Worm (Caenorhabditis elegans): ENCODE results near the gene T20D4.7.

The T20D4.7 gene

DNA sequence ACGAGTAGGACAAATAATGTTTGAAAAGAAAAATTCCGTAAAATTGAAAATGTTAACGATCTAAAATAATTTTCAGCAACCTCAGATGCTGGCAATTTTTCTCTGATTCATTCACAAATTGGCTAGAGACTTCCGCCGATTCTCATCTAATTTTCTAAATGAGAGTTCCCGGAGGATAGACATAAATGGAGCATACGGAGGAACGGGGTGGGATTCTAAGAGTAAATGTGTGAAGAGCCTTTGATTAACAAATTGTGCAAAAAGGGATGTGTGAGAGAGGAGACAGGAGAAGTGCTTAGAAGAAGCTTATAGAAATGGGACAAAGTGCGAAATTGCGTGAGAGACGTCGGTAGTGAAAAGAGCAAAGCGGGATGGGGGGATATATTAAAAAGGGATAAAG lies 42.9 kb downstream of the T20D4.7 start:
- TF ChIP-seq tbx-37 (GFP tag; conservative IDR thresholded peaks at IDR 0.05) (no peak), scrt-1 (GFP tag; IDR thresholded peaks at IDR 0.05) (no peak), ets-7 (tag; optimal IDR thresholded peaks at IDR 0.05) (no peak), tbx-11 (GFP tag; IDR thresholded peaks at IDR 0.05) (no peak)

DNA sequence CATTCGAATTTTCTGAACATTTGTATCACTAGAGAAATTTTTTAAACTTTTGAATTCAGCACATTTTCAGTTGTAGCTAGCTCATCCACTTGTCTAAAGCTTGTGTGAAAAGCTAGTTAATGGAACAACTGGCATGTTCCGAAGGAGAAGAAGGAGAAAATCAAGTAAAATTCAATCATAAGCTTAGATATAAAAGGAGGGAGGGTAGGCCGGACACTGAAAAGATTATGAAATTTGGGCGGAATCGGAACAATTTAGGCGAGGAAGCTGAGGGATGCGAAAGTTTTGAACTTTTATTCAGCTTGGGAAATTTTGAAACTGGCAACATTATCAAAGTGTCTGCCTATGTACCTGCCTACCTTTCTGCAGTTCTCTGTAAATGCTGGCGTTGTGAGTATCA lies 43.8 kb downstream of the T20D4.7 start:
- no peak for TF ChIP-seq sea-1 (GFP tag; conservative IDR thresholded peaks at IDR 0.05)

DNA sequence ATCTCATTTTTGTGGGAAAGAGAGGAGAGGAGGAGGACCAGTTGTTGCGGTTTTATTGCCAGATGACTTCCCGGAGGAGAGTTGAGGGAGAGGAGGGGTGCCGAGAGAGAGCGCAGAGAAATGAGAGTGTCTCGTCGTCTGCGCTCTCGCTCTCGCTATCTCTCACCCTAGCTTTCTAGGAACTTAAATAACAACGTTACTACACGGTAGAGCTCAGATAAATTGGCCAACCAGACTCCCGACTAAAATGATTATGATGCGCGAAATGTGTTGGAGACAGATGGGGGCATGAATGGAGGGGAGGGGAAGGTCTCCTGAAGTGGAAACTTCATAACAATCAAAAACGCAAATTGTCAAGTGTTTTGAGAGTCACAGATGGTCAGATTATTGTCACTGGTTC lies 45.9 kb downstream of the T20D4.7 start:
- TF ChIP-seq hmg-4 (GFP tag; optimal IDR thresholded peaks at IDR 0.05) = no peak
- no peak for TF ChIP-seq hmbx-1 (tag; optimal IDR thresholded peaks at IDR 0.05)
- TF ChIP-seq flt-1 (GFP tag; IDR thresholded peaks at IDR 0.05) = no peak

DNA sequence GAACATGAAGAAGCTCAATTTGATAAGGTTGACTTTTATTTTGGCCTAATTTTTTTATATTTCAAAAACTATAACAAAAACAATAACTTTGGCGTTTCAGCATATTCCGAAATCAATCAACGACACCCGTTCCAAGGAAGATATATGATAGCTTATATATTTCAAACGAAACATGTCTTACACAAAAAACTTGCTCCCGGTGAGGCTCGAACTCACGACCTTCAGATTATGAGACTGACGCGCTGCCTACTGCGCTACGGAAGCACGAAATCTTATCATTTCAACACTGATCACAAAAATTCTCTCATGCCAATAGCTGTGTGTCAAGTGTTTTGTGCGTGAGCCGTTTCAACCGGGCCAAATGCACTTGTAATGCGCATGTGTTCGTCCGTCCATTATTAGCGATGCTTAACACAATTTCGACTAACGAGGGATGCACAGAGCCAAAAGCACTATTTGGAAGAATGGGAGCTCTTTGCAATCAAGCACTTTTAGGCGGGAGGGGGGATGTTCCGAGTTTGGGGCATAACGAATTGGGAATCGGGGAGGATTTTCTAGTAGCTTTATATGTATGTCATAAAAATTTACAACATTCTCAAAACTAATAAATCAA lies 46.5 kb downstream of the T20D4.7 start:
- TF ChIP-seq tra-4 (tag; optimal IDR thresholded peaks at IDR 0.05) (peak; percentile 3), ama-1 (optimal IDR thresholded peaks at IDR 0.05) (no peak)
